Fruit fly (Drosophila melanogaster) whole organism, embryonic: ENCODE data around the gene CG9106.

Experiments used
- Asciz ChIP-seq: fragments of 200-800 bp; sonication (Bioruptor generic); optimal IDR thresholded peaks from 2 replicates; lab custom pipeline; 2017; ENCODE audit warnings: missing biosample characterization, mild to moderate bottlenecking, missing genetic modification characterization, missing genetic modification reagents
- B-H1 ChIP-seq: fragments of 200-800 bp; sonication (Bioruptor generic); IDR thresholded peaks from 3 replicates; pipeline ENCODE4 v1.3.6; 2022; ENCODE audit warnings: missing biosample characterization, missing genetic modification characterization
- BtbVII ChIP-seq: fragments of 200-800 bp; sonication (Bioruptor generic); optimal IDR thresholded peaks from 3 replicates; lab custom pipeline; 2017; ENCODE audit warnings: missing biosample characterization, mild to moderate bottlenecking, missing genetic modification characterization
- CG11093 ChIP-seq: fragments of 200-800 bp; sonication (Bioruptor generic); IDR thresholded peaks from 3 replicates; pipeline ENCODE4 v1.3.6; 2022; ENCODE audit warnings: missing biosample characterization, missing genetic modification characterization
- CG11695 ChIP-seq: fragments of 200-800 bp; sonication (Bioruptor generic); IDR thresholded peaks from 3 replicates; pipeline ENCODE4 v1.3.6; 2022; ENCODE audit warnings: missing biosample characterization, missing genetic modification characterization
- CG12104 ChIP-seq: fragments of 200-800 bp; sonication (Bioruptor generic); optimal IDR thresholded peaks from 3 replicates; lab custom pipeline; 2016; ENCODE audit warnings: missing biosample characterization, missing genetic modification characterization
- CG12391 ChIP-seq: fragments of 200-800 bp; sonication (Bioruptor generic); optimal IDR thresholded peaks from 3 replicates; lab custom pipeline; 2018; ENCODE audit warnings: missing biosample characterization, mild to moderate bottlenecking, missing genetic modification characterization, moderate library complexity
- CG13424 ChIP-seq: fragments of 200-800 bp; sonication (Bioruptor generic); optimal IDR thresholded peaks from 2 replicates; lab custom pipeline; 2019; ENCODE audit warnings: missing biosample characterization, mild to moderate bottlenecking, missing genetic modification characterization, moderate library complexity
- CG15011 ChIP-seq: fragments of 200-800 bp; sonication (Bioruptor generic); optimal IDR thresholded peaks from 3 replicates; lab custom pipeline; 2018; ENCODE audit warnings: missing biosample characterization, mild to moderate bottlenecking, missing genetic modification characterization
- CG15269 ChIP-seq: fragments of 200-800 bp; sonication (Bioruptor generic); optimal IDR thresholded peaks from 2 replicates; lab custom pipeline; 2018; ENCODE audit warnings: missing biosample characterization, mild to moderate bottlenecking, missing genetic modification characterization, moderate library complexity
- CG1529 ChIP-seq: fragments of 200-800 bp; sonication (Bioruptor generic); optimal IDR thresholded peaks from 3 replicates; lab custom pipeline; 2018; ENCODE audit warnings: missing biosample characterization, missing genetic modification characterization
- CG1832 ChIP-seq: fragments of 200-800 bp; sonication (Bioruptor generic); optimal IDR thresholded peaks from 2 replicates; lab custom pipeline; 2017; ENCODE audit warnings: missing biosample characterization, mild to moderate bottlenecking, missing genetic modification characterization, inconsistent platforms
- CG18599 ChIP-seq: fragments of 200-800 bp; sonication (Bioruptor generic); optimal IDR thresholded peaks from 3 replicates; lab custom pipeline; 2017; ENCODE audit warnings: missing biosample characterization, missing genetic modification characterization, mild to moderate bottlenecking, moderate library complexity, missing genetic modification reagents
- CG31365 ChIP-seq: fragments of 200-800 bp; sonication (Bioruptor generic); optimal IDR thresholded peaks from 2 replicates; lab custom pipeline; 2018; ENCODE audit warnings: missing biosample characterization, mild to moderate bottlenecking, missing genetic modification characterization
- CG4328 ChIP-seq: fragments of 200-800 bp; sonication (Bioruptor generic); optimal IDR thresholded peaks from 3 replicates; lab custom pipeline; 2017; ENCODE audit warnings: missing biosample characterization, missing genetic modification reagents, missing genetic modification characterization
- CG4854 ChIP-seq: fragments of 200-800 bp; sonication (Bioruptor generic); optimal IDR thresholded peaks from 2 replicates; lab custom pipeline; 2016; ENCODE audit warnings: missing biosample characterization, missing genetic modification characterization, inconsistent platforms
- CG5180 ChIP-seq: fragments of 200-800 bp; sonication (Bioruptor generic); optimal IDR thresholded peaks from 3 replicates; lab custom pipeline; 2017; ENCODE audit warnings: missing biosample characterization, missing genetic modification characterization, mild to moderate bottlenecking, moderate library complexity, missing genetic modification reagents
- CG6654 ChIP-seq: fragments of 200-800 bp; sonication (Bioruptor generic); optimal IDR thresholded peaks from 2 replicates; lab custom pipeline; 2017; ENCODE audit warnings: missing biosample characterization, mild to moderate bottlenecking, missing genetic modification characterization
- CG7372 ChIP-seq: fragments of 200-800 bp; sonication (Bioruptor generic); IDR thresholded peaks from 2 replicates; pipeline ENCODE4 v1.3.6; 2022; ENCODE audit warnings: missing biosample characterization, missing genetic modification characterization
- CG8281 ChIP-seq: fragments of 200-800 bp; sonication (Bioruptor generic); optimal IDR thresholded peaks from 2 replicates; lab custom pipeline; 2018; ENCODE audit warnings: missing biosample characterization, mild to moderate bottlenecking, missing genetic modification characterization, moderate library complexity
- CG8290 ChIP-seq, 3 experiments: fragments of 200-800 bp; sonication (Bioruptor generic); optimal IDR thresholded peaks; 2 replicates each; lab custom pipeline; 2016 to 2019; ENCODE audit warnings: missing biosample characterization in 3 of 3, missing genetic modification characterization in 3 of 3, mild to moderate bottlenecking in 2 of 3, moderate library complexity in 1 of 3
- CG9727 ChIP-seq: fragments of 200-800 bp; sonication (Bioruptor generic); optimal IDR thresholded peaks from 3 replicates; lab custom pipeline; 2017; ENCODE audit warnings: missing biosample characterization, mild to moderate bottlenecking, missing genetic modification characterization
- Dek ChIP-seq: fragments of 200-800 bp; sonication (Bioruptor generic); optimal IDR thresholded peaks from 3 replicates; lab custom pipeline; 2019; ENCODE audit warnings: missing biosample characterization, mild to moderate bottlenecking, missing genetic modification characterization, moderate library complexity
- Fer3 ChIP-seq: fragments of 200-800 bp; sonication (Bioruptor generic); optimal IDR thresholded peaks from 2 replicates; lab custom pipeline; 2018; ENCODE audit warnings: missing biosample characterization, mild to moderate bottlenecking, missing genetic modification characterization, moderate library complexity
- HLH3B ChIP-seq: fragments of 200-800 bp; sonication (Bioruptor generic); IDR thresholded peaks from 2 replicates; pipeline ENCODE4 v1.3.6; 2022; ENCODE audit warnings: missing biosample characterization, missing genetic modification characterization
- Hand ChIP-seq: fragments of 200-800 bp; sonication (Bioruptor generic); optimal IDR thresholded peaks from 2 replicates; lab custom pipeline; 2017; ENCODE audit warnings: mild to moderate bottlenecking, missing biosample characterization, missing genetic modification reagents, missing genetic modification characterization
- Hr3 ChIP-seq: fragments of 200-800 bp; sonication (Bioruptor generic); optimal IDR thresholded peaks from 3 replicates; lab custom pipeline; 2016; ENCODE audit warnings: missing biosample characterization, missing genetic modification characterization
- Hr51 ChIP-seq, 2 experiments: fragments of 200-800 bp; sonication (Bioruptor generic); optimal IDR thresholded peaks; 2 replicates in 1 of 2; 3 replicates in 1 of 2; lab custom pipeline; 2016 to 2018; ENCODE audit warnings: missing biosample characterization in 2 of 2, missing genetic modification characterization in 2 of 2, mild to moderate bottlenecking in 1 of 2, moderate library complexity in 1 of 2
- Mrtf ChIP-seq: fragments of 200-800 bp; sonication (Bioruptor generic); IDR thresholded peaks from 3 replicates; pipeline ENCODE4 v1.3.6; 2022; ENCODE audit warnings: missing biosample characterization, missing genetic modification characterization
- Nf-YA ChIP-seq: fragments of 200-800 bp; sonication (Bioruptor generic); IDR thresholded peaks from 2 replicates; pipeline ENCODE4 v1.3.6; 2022; ENCODE audit warnings: missing biosample characterization, missing genetic modification characterization
- Nf-YC ChIP-seq: fragments of 200-800 bp; optimal IDR thresholded peaks from 3 replicates; lab custom pipeline; 2019; ENCODE audit warnings: missing biosample characterization, mild to moderate bottlenecking, missing genetic modification characterization, moderate library complexity
- NfI ChIP-seq: fragments of 200-800 bp; sonication (Bioruptor generic); optimal IDR thresholded peaks from 3 replicates; lab custom pipeline; 2018; ENCODE audit warnings: missing biosample characterization, mild to moderate bottlenecking, missing genetic modification characterization, moderate library complexity
- Oli ChIP-seq: fragments of 200-800 bp; sonication (Bioruptor generic); optimal IDR thresholded peaks from 2 replicates; lab custom pipeline; 2018; ENCODE audit warnings: missing biosample characterization, mild to moderate bottlenecking, missing genetic modification characterization, moderate library complexity
- PHDP ChIP-seq: fragments of 200-800 bp; sonication (Bioruptor generic); optimal IDR thresholded peaks from 3 replicates; lab custom pipeline; 2018; ENCODE audit warnings: missing biosample characterization, mild to moderate bottlenecking, missing genetic modification characterization, moderate library complexity
- Rfx ChIP-seq: fragments of 200-800 bp; sonication (Bioruptor generic); IDR thresholded peaks from 2 replicates; pipeline ENCODE4 v1.3.6; 2022; ENCODE audit warnings: missing biosample characterization, missing genetic modification characterization
- Sox100B ChIP-seq: fragments of 200-800 bp; sonication (Bioruptor generic); optimal IDR thresholded peaks from 3 replicates; lab custom pipeline; 2018; ENCODE audit warnings: missing biosample characterization, mild to moderate bottlenecking, missing genetic modification characterization
- Sox102F ChIP-seq: fragments of 200-800 bp; sonication (Bioruptor generic); optimal IDR thresholded peaks from 2 replicates; lab custom pipeline; 2018; ENCODE audit warnings: missing biosample characterization, mild to moderate bottlenecking, missing genetic modification characterization, moderate library complexity
- Trl ChIP-seq, 3 experiments: fragments of >200 bp in 2 of 3; fragments of 200-800 bp in 1 of 3; sonication (Bioruptor generic) in 1 of 3; optimal IDR thresholded peaks; 2 replicates in 1 of 3; 3 replicates in 2 of 3; lab custom pipeline; 2016 to 2017; ENCODE audit warnings: missing biosample characterization in 1 of 3, missing genetic modification characterization in 1 of 3
- ind ChIP-seq: fragments of 200-800 bp; sonication (Bioruptor generic); optimal IDR thresholded peaks from 3 replicates; lab custom pipeline; 2016; ENCODE audit warnings: missing biosample characterization, missing genetic modification characterization
- lov ChIP-seq, 2 experiments: fragments of 200-800 bp in 1 of 2; fragments of >200 bp in 1 of 2; sonication (Bioruptor generic) in 1 of 2; IDR thresholded peaks in 1 of 2; optimal IDR thresholded peaks in 1 of 2; 2 replicates in 1 of 2; 3 replicates in 1 of 2; pipeline versions ENCODE4 v1.3.6 to Lab custom; 2017 to 2022; ENCODE audit warnings: missing biosample characterization in 1 of 2, missing genetic modification characterization in 1 of 2
- pum ChIP-seq: fragments of 200-800 bp; sonication (Bioruptor generic); optimal IDR thresholded peaks from 2 replicates; lab custom pipeline; 2016; ENCODE audit warnings: missing biosample characterization, missing genetic modification characterization
- row ChIP-seq: fragments of 200-800 bp; sonication (Bioruptor generic); IDR thresholded peaks from 3 replicates; pipeline ENCODE4 v1.3.6; 2022; ENCODE audit warnings: missing biosample characterization, missing genetic modification characterization
- slbo ChIP-seq: fragments of 200-800 bp; sonication (Bioruptor generic); IDR thresholded peaks from 2 replicates; pipeline ENCODE4 v1.3.6; 2022; ENCODE audit warnings: missing biosample characterization, missing genetic modification characterization
- tgo ChIP-seq: fragments of 200-800 bp; sonication (Bioruptor generic); IDR thresholded peaks from 3 replicates; pipeline ENCODE4 v1.3.6; 2022; ENCODE audit warnings: missing biosample characterization, missing genetic modification characterization
- unpg ChIP-seq: fragments of 200-800 bp; sonication (Bioruptor generic); optimal IDR thresholded peaks from 3 replicates; lab custom pipeline; 2018; ENCODE audit warnings: missing biosample characterization, mild to moderate bottlenecking, missing genetic modification characterization, moderate library complexity
- z ChIP-seq: fragments of 200-800 bp; sonication (Bioruptor generic); IDR thresholded peaks from 3 replicates; pipeline ENCODE4 v1.3.6; 2022; ENCODE audit warnings: missing biosample characterization, missing genetic modification characterization

The CG9106 gene

DNA sequence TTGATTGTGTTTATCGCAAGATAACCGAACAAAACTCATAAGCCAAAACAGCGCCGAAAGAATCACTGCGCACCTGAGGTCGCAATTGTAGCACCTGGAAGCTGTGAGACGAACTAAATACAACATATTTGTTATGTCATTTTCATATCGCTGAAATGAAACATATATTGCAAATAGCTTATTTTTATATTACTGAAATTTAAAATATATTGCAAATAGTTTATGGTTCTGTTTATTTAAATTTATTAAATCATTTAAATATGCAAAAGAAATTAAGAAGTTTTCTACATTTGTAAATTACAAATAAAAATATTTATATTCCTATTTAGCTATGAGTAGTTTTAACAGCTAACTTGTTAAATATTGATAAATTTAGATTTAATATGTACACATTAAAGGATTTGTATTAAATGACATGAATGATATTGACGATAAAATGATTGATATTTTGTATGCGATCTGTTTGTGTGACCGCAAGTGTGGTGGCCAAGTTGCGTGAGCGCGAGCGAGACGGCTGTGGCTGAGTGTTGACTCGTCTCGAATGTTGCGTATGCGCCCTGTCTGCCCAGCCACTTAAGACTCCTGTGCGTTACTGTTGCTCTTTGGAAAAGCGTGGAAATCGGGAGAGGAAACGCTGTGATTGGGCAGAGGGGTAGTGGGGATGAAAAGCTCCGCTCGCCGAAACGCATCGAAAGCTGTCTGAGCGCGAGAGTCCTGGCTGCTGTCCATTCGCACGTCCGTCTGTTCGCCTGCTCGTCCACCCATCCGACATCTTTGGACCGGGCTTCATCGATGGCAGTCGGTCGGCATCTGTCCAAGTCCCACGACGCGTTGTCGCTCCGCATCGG, 25.0 kb upstream of the CG9106 start, which contains the start of gene gce (continued):
- TF ChIP-seq CG4328 (peak; percentile 41), CG18599 (GFP tag; lab: Kevin White, UChicago) (peak; percentile 74), slbo (GFP tag; lab: Robert Waterston, UW) (peak; percentile 43), CG11093 (GFP tag; lab: Robert Waterston, UW) (0 out of 3 replicates have a peak, but pooled peaks have one; percentile 15), CG8290 (GFP tag; optimal IDR thresholded peaks at IDR 0.05; lab: Kevin White, UChicago) (no peak), CG8290 (tag; optimal IDR thresholded peaks at IDR 0.05; lab: Kevin White, UChicago) (peak in 1 of 2 experiments; percentile 65), BtbVII (GFP tag; lab: Kevin White, UChicago) (peak; percentile 47), Mrtf (GFP tag; lab: Robert Waterston, UW) (peak; percentile 5; the same call in 1 of the 3 replicates), CG8281 (tag; lab: Kevin White, UChicago) (peak; percentile 18), tgo (peak; percentile 45; the same call in 1 of the 3 replicates), PHDP (tag; lab: Kevin White, UChicago) (peak; percentile 62), Hand (peak; percentile 41), CG1832 (GFP tag; lab: Kevin White, UChicago) (peak; percentile 40), NfI (GFP tag; lab: Kevin White, UChicago) (peak; percentile 49), Hr51 (GFP tag; optimal IDR thresholded peaks at IDR 0.05; lab: Kevin White, UChicago) (peak in 1 of 2 experiments; percentile 79), lov (optimal IDR thresholded peaks at IDR 0.05; lab: Kevin White, UChicago) (no peak), lov (GFP tag; IDR thresholded peaks at IDR 0.05; lab: Robert Waterston, UW) (no peak), Trl (optimal IDR thresholded peaks at IDR 0.05; lab: Kevin White, UChicago) (peak in 1 of 2 experiments; percentile 13), Trl (GFP tag; optimal IDR thresholded peaks at IDR 0.05; lab: Kevin White, UChicago) (no peak), CG12104 (peak; percentile 46), CG13424 (peak; percentile 68), CG9727 (peak; percentile 68), CG1529 (GFP tag; lab: Kevin White, UChicago) (no peak), Asciz (GFP tag; lab: Kevin White, UChicago) (peak; percentile 21), CG31365 (tag; lab: Kevin White, UChicago) (no peak), Nf-YA (no peak), CG11695 (peak; percentile 54; the same call in 2 of the 3 replicates), Oli (tag; lab: Kevin White, UChicago) (peak; percentile 59), ind (peak; percentile 52), CG6654 (GFP tag; lab: Kevin White, UChicago) (peak; percentile 22), HLH3B (GFP tag; lab: Robert Waterston, UW) (no peak), row (GFP tag; lab: Robert Waterston, UW) (peak; percentile 55; the same call in 2 of the 3 replicates), Fer3 (tag; lab: Kevin White, UChicago) (peak; percentile 45), CG12391 (tag; lab: Kevin White, UChicago) (peak; percentile 66), z (GFP tag; lab: Robert Waterston, UW) (no peak), pum (GFP tag; lab: Kevin White, UChicago) (no peak), CG15011 (GFP tag; lab: Kevin White, UChicago) (peak; percentile 34), CG5180 (GFP tag; lab: Kevin White, UChicago) (peak; percentile 13), CG4854 (GFP tag; lab: Kevin White, UChicago) (no peak), Rfx (peak; percentile 48), Dek (tag; lab: Kevin White, UChicago) (peak; percentile 38), B-H1 (GFP tag; lab: Robert Waterston, UW) (peak; percentile 13; the same call in 1 of the 3 replicates), Hr3 (peak; percentile 42), Sox100B (peak; percentile 73), Nf-YC (tag; lab: Kevin White, UChicago) (peak; percentile 60), CG7372 (GFP tag; lab: Robert Waterston, UW) (peak; percentile 64), CG15269 (tag; lab: Kevin White, UChicago) (peak; percentile 78), unpg (GFP tag; lab: Kevin White, UChicago) (peak; percentile 35), Sox102F (GFP tag; lab: Kevin White, UChicago) (peak; percentile 53)
